Fruit fly (Drosophila melanogaster) whole organism, embryonic: ENCODE results near the gene Ire1.

Experiments used
- Adf1 ChIP-seq: fragments of 200-800 bp; sonication (Bioruptor generic); IDR thresholded peaks from 2 replicates; pipeline ENCODE4 v1.3.6; 2022; ENCODE audit warnings: missing biosample characterization, missing genetic modification characterization
- Atf6 ChIP-seq: fragments of 200-800 bp; sonication (Bioruptor generic); IDR thresholded peaks from 2 replicates; pipeline ENCODE4 v1.3.6; 2022; ENCODE audit warnings: missing biosample characterization, missing genetic modification characterization
- BEAF-32 ChIP-seq: fragments of 200-800 bp; sonication (Bioruptor generic); optimal IDR thresholded peaks from 3 replicates; lab custom pipeline; 2017; ENCODE audit warnings: missing biosample characterization, missing genetic modification characterization, mild to moderate bottlenecking, moderate library complexity, missing genetic modification reagents
- Blimp-1 ChIP-seq: fragments of 200-800 bp; sonication (Bioruptor generic); optimal IDR thresholded peaks from 3 replicates; lab custom pipeline; 2018; ENCODE audit warnings: missing biosample characterization, missing genetic modification characterization, mild to moderate bottlenecking, moderate library complexity, missing genetic modification reagents
- C15 ChIP-seq: fragments of 200-800 bp; sonication (Bioruptor generic); IDR thresholded peaks from 3 replicates; pipeline ENCODE4 v1.3.6; 2022; ENCODE audit warnings: missing biosample characterization, missing genetic modification characterization
- CG10209 ChIP-seq: fragments of 200-800 bp; sonication (Bioruptor generic); optimal IDR thresholded peaks from 3 replicates; lab custom pipeline; 2017; ENCODE audit warnings: missing biosample characterization, mild to moderate bottlenecking, missing genetic modification characterization, missing genetic modification reagents
- CG10565 ChIP-seq: fragments of 200-800 bp; sonication (Bioruptor generic); optimal IDR thresholded peaks from 3 replicates; lab custom pipeline; 2016; ENCODE audit warnings: missing biosample characterization, mild to moderate bottlenecking, missing genetic modification characterization
- CG13296 ChIP-seq: fragments of 200-800 bp; sonication (Bioruptor generic); optimal IDR thresholded peaks from 3 replicates; lab custom pipeline; 2018; ENCODE audit warnings: missing biosample characterization, mild to moderate bottlenecking, missing genetic modification characterization
- CG15479 ChIP-seq: fragments of 200-800 bp; sonication (Bioruptor generic); optimal IDR thresholded peaks from 3 replicates; lab custom pipeline; 2019; ENCODE audit warnings: missing biosample characterization, mild to moderate bottlenecking, missing genetic modification characterization, moderate library complexity
- CG17802 ChIP-seq: fragments of 200-800 bp; sonication (Bioruptor generic); optimal IDR thresholded peaks from 2 replicates; lab custom pipeline; 2018; ENCODE audit warnings: missing biosample characterization, mild to moderate bottlenecking, missing genetic modification characterization, moderate library complexity
- CG30403 ChIP-seq: fragments of 200-800 bp; sonication (Bioruptor generic); optimal IDR thresholded peaks from 3 replicates; lab custom pipeline; 2016; ENCODE audit warnings: missing biosample characterization, missing genetic modification characterization
- CG31441 ChIP-seq: fragments of 200-800 bp; sonication (Bioruptor generic); IDR thresholded peaks from 2 replicates; pipeline ENCODE4 v1.3.6; 2022; ENCODE audit warnings: missing biosample characterization, missing genetic modification characterization
- CG34376 ChIP-seq: fragments of 200-800 bp; sonication (Bioruptor generic); optimal IDR thresholded peaks from 2 replicates; lab custom pipeline; 2018; ENCODE audit warnings: missing biosample characterization, mild to moderate bottlenecking, missing genetic modification characterization
- CG3838 ChIP-seq: fragments of 200-800 bp; sonication (Bioruptor generic); optimal IDR thresholded peaks from 3 replicates; lab custom pipeline; 2016; ENCODE audit warnings: missing biosample characterization, missing genetic modification characterization
- CG4617 ChIP-seq: fragments of 200-800 bp; sonication (Bioruptor generic); optimal IDR thresholded peaks from 3 replicates; lab custom pipeline; 2016; ENCODE audit warnings: missing biosample characterization, missing genetic modification characterization, borderline replicate concordance
- CG6791 ChIP-seq: fragments of 200-800 bp; sonication (Bioruptor generic); IDR thresholded peaks from 3 replicates; pipeline ENCODE4 v1.3.6; 2022; ENCODE audit warnings: missing biosample characterization, missing genetic modification characterization; ENCODE audit not compliant: partially characterized antibody
- CG7928 ChIP-seq: fragments of 200-800 bp; sonication (Bioruptor generic); optimal IDR thresholded peaks from 2 replicates; lab custom pipeline; 2017; ENCODE audit warnings: missing biosample characterization, mild to moderate bottlenecking, missing genetic modification characterization
- CG8388 ChIP-seq: fragments of 200-800 bp; sonication (Bioruptor generic); optimal IDR thresholded peaks from 2 replicates; lab custom pipeline; 2019; ENCODE audit warnings: missing biosample characterization, mild to moderate bottlenecking, missing genetic modification characterization, moderate library complexity
- CTCF ChIP-seq: fragments of 200-800 bp; sonication (Bioruptor generic); optimal IDR thresholded peaks from 2 replicates; lab custom pipeline; 2017; ENCODE audit warnings: missing biosample characterization, mild to moderate bottlenecking, missing genetic modification characterization, moderate library complexity
- CkIIα-i1 ChIP-seq: fragments of 200-800 bp; sonication (Bioruptor generic); IDR thresholded peaks from 2 replicates; pipeline ENCODE4 v1.3.6; 2022; ENCODE audit warnings: missing biosample characterization, missing genetic modification characterization
- Ets97D ChIP-seq: fragments of 200-800 bp; sonication (Bioruptor generic); optimal IDR thresholded peaks from 3 replicates; lab custom pipeline; 2016; ENCODE audit warnings: missing biosample characterization, missing genetic modification characterization
- Hey ChIP-seq: fragments of 200-800 bp; sonication (Bioruptor generic); optimal IDR thresholded peaks from 3 replicates; lab custom pipeline; 2018; ENCODE audit warnings: missing biosample characterization, mild to moderate bottlenecking, missing genetic modification characterization
- Hsf ChIP-seq: fragments of 200-800 bp; sonication (Bioruptor generic); optimal IDR thresholded peaks from 3 replicates; lab custom pipeline; 2016; ENCODE audit warnings: missing biosample characterization, missing genetic modification characterization
- Mad ChIP-seq: fragments of 200-800 bp; sonication (Bioruptor generic); optimal IDR thresholded peaks from 2 replicates; lab custom pipeline; 2016; ENCODE audit warnings: missing biosample characterization, missing genetic modification characterization
- NC2β ChIP-seq: fragments of 200-800 bp; sonication (Bioruptor generic); optimal IDR thresholded peaks from 2 replicates; lab custom pipeline; 2016; ENCODE audit warnings: missing biosample characterization, missing genetic modification characterization
- NfI ChIP-seq: fragments of 200-800 bp; sonication (Bioruptor generic); optimal IDR thresholded peaks from 3 replicates; lab custom pipeline; 2018; ENCODE audit warnings: missing biosample characterization, mild to moderate bottlenecking, missing genetic modification characterization, moderate library complexity
- Usf ChIP-seq: fragments of 200-800 bp; sonication (Bioruptor generic); optimal IDR thresholded peaks from 2 replicates; lab custom pipeline; 2017; ENCODE audit warnings: missing genotype, missing biosample characterization, missing genetic modification characterization
- ara ChIP-seq: fragments of 200-800 bp; sonication (Bioruptor generic); IDR thresholded peaks from 2 replicates; pipeline ENCODE4 v1.3.6; 2022; ENCODE audit warnings: missing biosample characterization, missing genetic modification characterization
- br ChIP-seq: fragments of >200 bp; optimal IDR thresholded peaks from 2 replicates; lab custom pipeline; 2017
- dan ChIP-seq: fragments of 200-800 bp; sonication (Bioruptor generic); IDR thresholded peaks from 2 replicates; pipeline ENCODE4 v1.3.6; 2022; ENCODE audit warnings: missing biosample characterization, missing genetic modification characterization
- eve ChIP-seq, 2 experiments: fragments of >200 bp; optimal IDR thresholded peaks; 2 replicates each; lab custom pipeline; 2017; ENCODE audit warnings: missing biosample characterization in 2 of 2, missing genetic modification characterization in 2 of 2
- eyg ChIP-seq: fragments of 200-800 bp; sonication (Bioruptor generic); optimal IDR thresholded peaks from 3 replicates; lab custom pipeline; 2016; ENCODE audit warnings: missing biosample characterization, missing genetic modification characterization
- fd102C ChIP-seq: fragments of 200-800 bp; sonication (Bioruptor generic); optimal IDR thresholded peaks from 2 replicates; lab custom pipeline; 2018; ENCODE audit warnings: missing biosample characterization, mild to moderate bottlenecking, missing genetic modification characterization, moderate library complexity
- hb ChIP-seq: fragments of 200-800 bp; sonication (Bioruptor generic); IDR thresholded peaks from 3 replicates; pipeline ENCODE4 v1.3.6; 2022; ENCODE audit warnings: missing biosample characterization, missing genetic modification characterization; ENCODE audit not compliant: partially characterized antibody
- hbn ChIP-seq: fragments of 200-800 bp; sonication (Bioruptor generic); IDR thresholded peaks from 2 replicates; pipeline ENCODE4 v1.3.6; 2022; ENCODE audit warnings: missing biosample characterization, missing genetic modification characterization; ENCODE audit not compliant: partially characterized antibody
- lab ChIP-seq: fragments of 200-800 bp; sonication (Bioruptor generic); optimal IDR thresholded peaks from 3 replicates; lab custom pipeline; 2017; ENCODE audit warnings: missing biosample characterization, missing genetic modification characterization, mild to moderate bottlenecking, moderate library complexity, missing genetic modification reagents
- lbe ChIP-seq: fragments of 200-800 bp; sonication (Bioruptor generic); optimal IDR thresholded peaks from 2 replicates; lab custom pipeline; 2016; ENCODE audit warnings: missing biosample characterization, mild to moderate bottlenecking, missing genetic modification characterization
- lmd ChIP-seq: fragments of 200-800 bp; sonication (Bioruptor generic); IDR thresholded peaks from 2 replicates; pipeline ENCODE4 v1.3.6; 2022; ENCODE audit warnings: missing biosample characterization, missing genetic modification characterization
- maf-S ChIP-seq: fragments of 200-800 bp; sonication (Bioruptor generic); optimal IDR thresholded peaks from 2 replicates; lab custom pipeline; 2016; ENCODE audit warnings: missing biosample characterization, missing genetic modification characterization
- mam ChIP-seq: fragments of 200-800 bp; sonication (Bioruptor generic); optimal IDR thresholded peaks from 3 replicates; lab custom pipeline; 2016; ENCODE audit warnings: missing biosample characterization, missing genetic modification characterization
- pan ChIP-seq, 4 experiments: fragments of >200 bp in 3 of 4; fragments of 200-800 bp in 1 of 4; sonication (Bioruptor generic) in 1 of 4; optimal IDR thresholded peaks in 3 of 4; IDR thresholded peaks in 1 of 4; 2 replicates each; pipeline versions ENCODE4 v1.3.6 to Lab custom; 2017 to 2022; ENCODE audit warnings: missing biosample characterization in 2 of 4, missing genetic modification characterization in 2 of 4, mixed read lengths in 1 of 4
- pros ChIP-seq: fragments of 200-800 bp; sonication (Bioruptor generic); optimal IDR thresholded peaks from 3 replicates; lab custom pipeline; 2019; ENCODE audit warnings: missing biosample characterization, mild to moderate bottlenecking, missing genetic modification characterization, moderate library complexity
- pzg ChIP-seq: fragments of 200-800 bp; sonication (Bioruptor generic); optimal IDR thresholded peaks from 3 replicates; lab custom pipeline; 2018; ENCODE audit warnings: missing biosample characterization, mild to moderate bottlenecking, missing genetic modification characterization, moderate library complexity
- sd ChIP-seq: fragments of 200-800 bp; sonication (Bioruptor generic); optimal IDR thresholded peaks from 3 replicates; lab custom pipeline; 2018; ENCODE audit warnings: missing biosample characterization, mild to moderate bottlenecking, missing genetic modification characterization, moderate library complexity
- sna ChIP-seq: fragments of 200-800 bp; sonication (Bioruptor generic); IDR thresholded peaks from 2 replicates; pipeline ENCODE4 v1.3.6; 2022; ENCODE audit warnings: missing biosample characterization, missing genetic modification characterization; ENCODE audit not compliant: partially characterized antibody
- trh ChIP-seq: fragments of 200-800 bp; sonication (Bioruptor generic); optimal IDR thresholded peaks from 2 replicates; lab custom pipeline; 2016; ENCODE audit warnings: missing biosample characterization, missing genetic modification characterization
- tx ChIP-seq: fragments of 200-800 bp; sonication (Bioruptor generic); optimal IDR thresholded peaks from 2 replicates; lab custom pipeline; 2016; ENCODE audit warnings: missing biosample characterization, missing genetic modification characterization
- vvl ChIP-seq: fragments of 200-800 bp; sonication (Bioruptor generic); IDR thresholded peaks from 2 replicates; pipeline ENCODE4 v1.3.6; 2022; ENCODE audit warnings: missing biosample characterization, missing genetic modification characterization
- z ChIP-seq: fragments of 200-800 bp; sonication (Bioruptor generic); IDR thresholded peaks from 3 replicates; pipeline ENCODE4 v1.3.6; 2022; ENCODE audit warnings: missing biosample characterization, missing genetic modification characterization
- zen ChIP-seq: fragments of 200-800 bp; sonication (Bioruptor generic); optimal IDR thresholded peaks from 3 replicates; lab custom pipeline; 2018; ENCODE audit warnings: missing biosample characterization, mild to moderate bottlenecking, missing genetic modification characterization, moderate library complexity
- zfh2 ChIP-seq: fragments of 200-800 bp; sonication (Bioruptor generic); optimal IDR thresholded peaks from 2 replicates; lab custom pipeline; 2016; ENCODE audit warnings: missing biosample characterization, missing genetic modification characterization

Ire1 gene

dm6 chr3R:19892046-19892445, 31.0 kb upstream of the Ire1 start (continued):
- TF ChIP-seq CG4617 (GFP tag; lab: Kevin White, UChicago) (no peak), mam (GFP tag; lab: Kevin White, UChicago) (peak; percentile 78), CG10565 (GFP tag; lab: Kevin White, UChicago) (no peak), Hsf (GFP tag; lab: Kevin White, UChicago) (peak; percentile 61), lab (GFP tag; lab: Kevin White, UChicago) (peak; percentile 70), trh (peak; percentile 16), pzg (no peak), BEAF-32 (GFP tag; lab: Kevin White, UChicago) (no peak), Usf (GFP tag; lab: Kevin White, UChicago) (peak; percentile 28), maf-S (GFP tag; lab: Kevin White, UChicago) (peak; percentile 36), C15 (GFP tag; lab: Robert Waterston, UW) (no peak), Atf6 (peak; percentile 75; the same call in 1 of the 2 replicates), CTCF (peak; percentile 18), vvl (GFP tag; lab: Robert Waterston, UW) (peak; percentile 85), NfI (GFP tag; lab: Kevin White, UChicago) (peak; percentile 65), pros (GFP tag; lab: Kevin White, UChicago) (no peak), z (GFP tag; lab: Robert Waterston, UW) (no peak), fd102C (GFP tag; lab: Kevin White, UChicago) (no peak), tx (GFP tag; lab: Kevin White, UChicago) (peak; percentile 42), br (lab: Kevin White, UChicago) (no peak), zen (no peak), CG15479 (GFP tag; lab: Kevin White, UChicago) (no peak), dan (GFP tag; lab: Robert Waterston, UW) (no peak), NC2β (peak; percentile 73), CG31441 (GFP tag; lab: Robert Waterston, UW) (peak; percentile 77), pan (optimal IDR thresholded peaks at IDR 0.05; lab: Kevin White, UChicago) (no peak), pan (GFP tag; optimal IDR thresholded peaks at IDR 0.05 in 1 of 2, IDR thresholded peaks at IDR 0.05 in 1 of 2) (peak in 1 of 2 experiments; percentile 84), hbn (GFP tag; lab: Robert Waterston, UW) (no peak), eve (GFP tag; optimal IDR thresholded peaks at IDR 0.05; lab: Kevin White, UChicago) (no peak), lbe (GFP tag; lab: Kevin White, UChicago) (no peak), CG30403 (peak; percentile 66), CG7928 (GFP tag; lab: Kevin White, UChicago) (no peak), Mad (GFP tag; lab: Kevin White, UChicago) (peak; percentile 29), Ets97D (GFP tag; lab: Kevin White, UChicago) (peak; percentile 16), eyg (peak; percentile 39), CG17802 (peak; percentile 35), ara (GFP tag; lab: Robert Waterston, UW) (peak; percentile 56; the same call in 1 of the 2 replicates), sd (tag; lab: Kevin White, UChicago) (peak; percentile 46), Blimp-1 (GFP tag; lab: Kevin White, UChicago) (no peak), hb (no peak), CG8388 (GFP tag; lab: Kevin White, UChicago) (peak; percentile 61), lmd (GFP tag; lab: Robert Waterston, UW) (peak; percentile 83), sna (no peak), CG13296 (peak; percentile 62), CG10209 (GFP tag; lab: Kevin White, UChicago) (peak; percentile 59), CG6791 (GFP tag; lab: Robert Waterston, UW) (no peak), Hey (no peak), Adf1 (0 out of 2 replicates have a peak, but pooled peaks have one; percentile 10), CG34376 (peak; percentile 20), zfh2 (GFP tag; lab: Kevin White, UChicago) (peak; percentile 75), CkIIα-i1 (GFP tag; lab: Robert Waterston, UW) (no peak), CG3838 (GFP tag; lab: Kevin White, UChicago) (no peak)
